ENCODE assay signal across 5 worm cellular contexts in the genomic region with DNA sequence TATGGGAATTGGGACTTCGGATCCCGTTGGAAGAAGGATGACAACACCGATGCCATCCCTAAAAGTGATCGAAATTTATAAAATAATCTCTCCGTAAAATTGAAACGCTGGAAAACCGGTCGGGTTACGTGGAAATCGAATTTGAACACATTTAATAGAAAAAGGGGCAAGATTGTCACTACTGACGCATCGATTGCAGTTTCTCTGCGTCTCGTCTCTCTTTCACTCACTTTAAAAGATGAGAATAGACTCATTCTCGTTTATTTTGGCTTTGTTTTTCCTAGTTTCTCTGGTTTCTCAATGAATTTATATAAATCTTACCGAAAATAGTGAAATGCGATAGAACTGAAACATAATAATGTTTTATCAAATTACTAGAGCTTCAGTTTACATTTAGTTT.
A peak's percentile ranks its signal among the peaks of the same experiment; 100 is the strongest.
TF ChIP-seq lines count a peak whose summit lies in the region.

TSS of gene scyl-1 (minus strand) at position 56 of the 400 bp plus-strand sequence.

TF ChIP-seq in whole organism, L1 larva, 84 proteins besides CTCF, POLR2A, EP300 and RAD21 (continues in another document):
- TF ChIP-seq dsc-1 (tag; optimal IDR thresholded peaks at IDR 0.05; lab: Kevin White, UChicago) (peak; percentile 66), lin-14 (GFP tag; optimal IDR thresholded peaks at IDR 0.05; lab: Kevin White, UChicago) (peak; percentile 90), alr-1 (tag; optimal IDR thresholded peaks at IDR 0.05; lab: Kevin White, UChicago; ENCODE audit: borderline replicate concordance) (no peak), unc-30 (tag; optimal IDR thresholded peaks at IDR 0.05; lab: Kevin White, UChicago) (no peak), lir-3 (tag; optimal IDR thresholded peaks at IDR 0.05; lab: Kevin White, UChicago; ENCODE audit: poor library complexity) (peak; percentile 25), sptf-1 (tag; optimal IDR thresholded peaks at IDR 0.05; lab: Kevin White, UChicago) (no peak), nhr-237 (tag; optimal IDR thresholded peaks at IDR 0.05; lab: Kevin White, UChicago) (peak; percentile 27), lsy-2 (tag; optimal IDR thresholded peaks at IDR 0.05; lab: Kevin White, UChicago) (peak; percentile 85 to 90), zip-4 (GFP tag; optimal IDR thresholded peaks at IDR 0.05; lab: Kevin White, UChicago) (peak; percentile 3), mab-9 (GFP tag; IDR thresholded peaks at IDR 0.05; lab: Robert Waterston, UW) (no peak), ztf-4 (tag; optimal IDR thresholded peaks at IDR 0.05; lab: Kevin White, UChicago) (peak; percentile 52), ets-5 (GFP tag; IDR thresholded peaks at IDR 0.05; lab: Robert Waterston, UW) (no peak), irx-1 (tag; optimal IDR thresholded peaks at IDR 0.05; lab: Kevin White, UChicago) (peak; percentile 39), tbx-2 (tag; optimal IDR thresholded peaks at IDR 0.05; lab: Kevin White, UChicago) (peak; percentile 87), isw-1 (GFP tag; IDR thresholded peaks at IDR 0.05; lab: Robert Waterston, UW) (peak; percentile 30; the same call in 1 of the 2 replicates), zag-1 (tag; optimal IDR thresholded peaks at IDR 0.05; lab: Kevin White, UChicago) (no peak), pax-3 (tag; optimal IDR thresholded peaks at IDR 0.05; lab: Kevin White, UChicago) (peak; percentile 63)

TF ChIP-seq in whole organism, L3 larva, 47 proteins besides CTCF, POLR2A, EP300 and RAD21 (continues in another document):
- TF ChIP-seq mdl-1 (tag; optimal IDR thresholded peaks at IDR 0.05; lab: Kevin White, UChicago) (no peak), elt-3 (tag; optimal IDR thresholded peaks at IDR 0.05; lab: Kevin White, UChicago) (no peak), egl-5 (tag; optimal IDR thresholded peaks at IDR 0.05; lab: Kevin White, UChicago) (no peak), nhr-43 (tag; optimal IDR thresholded peaks at IDR 0.05; lab: Kevin White, UChicago; ENCODE audit: poor library complexity, severe bottlenecking) (peak; percentile 91), elt-2 (tag; optimal IDR thresholded peaks at IDR 0.05; lab: Kevin White, UChicago) (peak; percentile 45), elt-1 (tag; optimal IDR thresholded peaks at IDR 0.05; lab: Kevin White, UChicago) (peak; percentile 18), pqm-1 (tag; optimal IDR thresholded peaks at IDR 0.05; lab: Kevin White, UChicago) (peak; percentile 20), eor-1 (tag; optimal IDR thresholded peaks at IDR 0.05; lab: Kevin White, UChicago) (no peak), fos-1 (tag; optimal IDR thresholded peaks at IDR 0.05; lab: Kevin White, UChicago) (no peak), tbx-2 (tag; optimal IDR thresholded peaks at IDR 0.05; lab: Kevin White, UChicago) (peak; percentile 48), aly-2 (tag; optimal IDR thresholded peaks at IDR 0.05; lab: Kevin White, UChicago) (no peak), snpc-4 (tag; optimal IDR thresholded peaks at IDR 0.05; lab: Kevin White, UChicago) (peak; percentile 45), zag-1 (tag; optimal IDR thresholded peaks at IDR 0.05; lab: Kevin White, UChicago) (no peak), sea-2 (GFP tag; optimal IDR thresholded peaks at IDR 0.05; lab: Kevin White, UChicago) (no peak), unc-62 (GFP tag; optimal IDR thresholded peaks at IDR 0.05; lab: Kevin White, UChicago) (no peak), ceh-28 (tag; optimal IDR thresholded peaks at IDR 0.05; lab: Kevin White, UChicago) (peak; percentile 62), egl-27 (tag; optimal IDR thresholded peaks at IDR 0.05; lab: Kevin White, UChicago) (peak; percentile 13), pha-4 (tag; optimal IDR thresholded peaks at IDR 0.05; lab: Kevin White, UChicago) (peak; percentile 75)

TF ChIP-seq in whole organism, early embryonic, 17 proteins besides CTCF, POLR2A, EP300 and RAD21:
- TF ChIP-seq ets-7 (tag; optimal IDR thresholded peaks at IDR 0.05; lab: Kevin White, UChicago): no peak
- TF ChIP-seq tbx-37 (GFP tag; conservative IDR thresholded peaks at IDR 0.05; lab: Robert Waterston, UW): 0 out of 2 replicates have a peak, but pooled peaks have one; percentile 16
- TF ChIP-seq hnd-1 (tag; optimal IDR thresholded peaks at IDR 0.05; lab: Kevin White, UChicago): no peak
- TF ChIP-seq ceh-36 (tag; optimal IDR thresholded peaks at IDR 0.05; lab: Kevin White, UChicago): no peak
- TF ChIP-seq ceh-13 (GFP tag; optimal IDR thresholded peaks at IDR 0.05; lab: Kevin White, UChicago): no peak
- no peak for TF ChIP-seq B0310.2 (tag; optimal IDR thresholded peaks at IDR 0.05; lab: Kevin White, UChicago)
- no peak for TF ChIP-seq hmbx-1 (tag; optimal IDR thresholded peaks at IDR 0.05; lab: Kevin White, UChicago)
- peak; percentile 31; the same call in 1 of the 2 replicates for TF ChIP-seq flt-1 (GFP tag; IDR thresholded peaks at IDR 0.05; lab: Robert Waterston, UW)
- TF ChIP-seq tra-4 (tag; optimal IDR thresholded peaks at IDR 0.05; lab: Kevin White, UChicago): no peak
- no peak for TF ChIP-seq hmg-4 (GFP tag; optimal IDR thresholded peaks at IDR 0.05; lab: Kevin White, UChicago)
- no peak for TF ChIP-seq ama-1 (optimal IDR thresholded peaks at IDR 0.05; lab: Kevin White, UChicago)
- peak; percentile 11 for TF ChIP-seq F13C5.2 (tag; optimal IDR thresholded peaks at IDR 0.05; lab: Kevin White, UChicago)
TF ChIP-seq in whole organism, early embryonic: peak in this region for 3.

TF ChIP-seq in whole organism, midembryonic, 9 proteins besides CTCF, POLR2A, EP300 and RAD21:
- TF ChIP-seq cog-1 (tag; optimal IDR thresholded peaks at IDR 0.05; lab: Kevin White, UChicago): no peak
- TF ChIP-seq ztf-23 (GFP tag; IDR thresholded peaks at IDR 0.05; lab: Robert Waterston, UW): 0 out of 2 replicates have a peak, but pooled peaks have one; percentile 63
- TF ChIP-seq ztf-29 (GFP tag; IDR thresholded peaks at IDR 0.05; lab: Robert Waterston, UW): no peak
- TF ChIP-seq tab-1 (GFP tag; IDR thresholded peaks at IDR 0.05; lab: Robert Waterston, UW): 0 out of 2 replicates have a peak, but pooled peaks have one; percentile 44
- peak; percentile 35; the same call in 1 of the 2 replicates for TF ChIP-seq flt-1 (GFP tag; IDR thresholded peaks at IDR 0.05; lab: Robert Waterston, UW)
- TF ChIP-seq med-1 (GFP tag; optimal IDR thresholded peaks at IDR 0.05; lab: Kevin White, UChicago; ENCODE audit: insufficient read depth): peak; percentile 40
- TF ChIP-seq ref-1 (GFP tag; conservative IDR thresholded peaks at IDR 0.05; lab: Robert Waterston, UW): no peak
- peak; percentile 25; the same call in 1 of the 2 replicates for TF ChIP-seq T22C8.4 (GFP tag; IDR thresholded peaks at IDR 0.05; lab: Robert Waterston, UW)
- no peak for TF ChIP-seq klf-2 (GFP tag; conservative IDR thresholded peaks at IDR 0.05; lab: Robert Waterston, UW)

TF ChIP-seq in whole organism, young adult, 124 proteins besides CTCF, POLR2A, EP300 and RAD21 (continues in another document):
- no peak for TF ChIP-seq D2030.7 (GFP tag; IDR thresholded peaks at IDR 0.05; lab: Robert Waterston, UW)
- peak; percentile 27 for TF ChIP-seq ceh-27 (GFP tag; optimal IDR thresholded peaks at IDR 0.05; lab: Kevin White, UChicago)
- no peak for TF ChIP-seq B0019.2 (GFP tag; conservative IDR thresholded peaks at IDR 0.05; lab: Robert Waterston, UW)
- peak; percentile 62 for TF ChIP-seq lin-54 (GFP tag; optimal IDR thresholded peaks at IDR 0.05; lab: Kevin White, UChicago)
- no peak for TF ChIP-seq ztf-6 (GFP tag; IDR thresholded peaks at IDR 0.05; lab: Robert Waterston, UW)
- no peak for TF ChIP-seq mes-4 (tag; optimal IDR thresholded peaks at IDR 0.05; lab: Kevin White, UChicago)
- TF ChIP-seq ekl-4 (GFP tag; IDR thresholded peaks at IDR 0.05; lab: Robert Waterston, UW): 0 out of 2 replicates have a peak, but pooled peaks have one; percentile 48
- TF ChIP-seq attf-3 (GFP tag; conservative IDR thresholded peaks at IDR 0.05; lab: Robert Waterston, UW): peak; percentile 37; the same call in 1 of the 2 replicates
- no peak for TF ChIP-seq K11D2.4 (GFP tag; IDR thresholded peaks at IDR 0.05; lab: Robert Waterston, UW)
- TF ChIP-seq C06A6.2 (GFP tag; conservative IDR thresholded peaks at IDR 0.05; lab: Robert Waterston, UW): no peak
- no peak for TF ChIP-seq mel-28 (tag; optimal IDR thresholded peaks at IDR 0.05; lab: Kevin White, UChicago; ENCODE audit: borderline replicate concordance)
- TF ChIP-seq him-1 (tag; optimal IDR thresholded peaks at IDR 0.05; lab: Kevin White, UChicago): no peak
- no peak for TF ChIP-seq ceh-100 (GFP tag; IDR thresholded peaks at IDR 0.05; lab: Robert Waterston, UW)
- TF ChIP-seq Y95B8A.8 (GFP tag; IDR thresholded peaks at IDR 0.05; lab: Robert Waterston, UW): no peak
- peak; percentile 63 for TF ChIP-seq ZK185.1 (tag; optimal IDR thresholded peaks at IDR 0.05; lab: Kevin White, UChicago; ENCODE audit: poor library complexity, severe bottlenecking)
- peak; percentile 63; the same call in 1 of the 2 replicates for TF ChIP-seq nfyb-1 (GFP tag; IDR thresholded peaks at IDR 0.05; lab: Robert Waterston, UW)
- TF ChIP-seq egl-44 (GFP tag; IDR thresholded peaks at IDR 0.05; lab: Robert Waterston, UW): no peak
- peak; percentile 61; the same call in 1 of the 2 replicates for TF ChIP-seq pbrm-1 (GFP tag; IDR thresholded peaks at IDR 0.05; lab: Robert Waterston, UW)
- TF ChIP-seq Y67H2A.10 (GFP tag; conservative IDR thresholded peaks at IDR 0.05; lab: Robert Waterston, UW): no peak
- no peak for TF ChIP-seq snpc-1.3 (tag; optimal IDR thresholded peaks at IDR 0.05; lab: Kevin White, UChicago; ENCODE audit: insufficient read depth)
- no peak for TF ChIP-seq nhr-27 (tag; optimal IDR thresholded peaks at IDR 0.05; lab: Kevin White, UChicago)
- TF ChIP-seq snpc-1.1 (tag; optimal IDR thresholded peaks at IDR 0.05; lab: Kevin White, UChicago; ENCODE audit: insufficient read depth): no peak
- peak; percentile 78 for TF ChIP-seq lin-40 (tag; optimal IDR thresholded peaks at IDR 0.05; lab: Kevin White, UChicago)
- TF ChIP-seq Y53G8AR.9 (GFP tag; conservative IDR thresholded peaks at IDR 0.05; lab: Robert Waterston, UW): 0 out of 2 replicates have a peak, but pooled peaks have one; percentile 55
- TF ChIP-seq nhr-179 (tag; optimal IDR thresholded peaks at IDR 0.05; lab: Kevin White, UChicago): no peak
- TF ChIP-seq ccch-3 (GFP tag; optimal IDR thresholded peaks at IDR 0.05; lab: Kevin White, UChicago): no peak
- no peak for TF ChIP-seq snpc-3.4 (tag; optimal IDR thresholded peaks at IDR 0.05; lab: Kevin White, UChicago)
- peak; percentile 65 for TF ChIP-seq mcd-1 (GFP tag; IDR thresholded peaks at IDR 0.05; lab: Robert Waterston, UW)
- no peak for TF ChIP-seq snpc-4 (GFP tag; optimal IDR thresholded peaks at IDR 0.05; lab: Kevin White, UChicago)
- peak in 3 of 4 experiments; percentile 27 to 54 (median 31) for TF ChIP-seq snpc-4 (tag; optimal IDR thresholded peaks at IDR 0.05; lab: Kevin White, UChicago)
- TF ChIP-seq F23B12.7 (tag; optimal IDR thresholded peaks at IDR 0.05; lab: Kevin White, UChicago; ENCODE audit: insufficient read depth): peak; percentile 7
- TF ChIP-seq zim-3 (tag; optimal IDR thresholded peaks at IDR 0.05; lab: Kevin White, UChicago): no peak
- TF ChIP-seq tlf-1 (GFP tag; optimal IDR thresholded peaks at IDR 0.05; lab: Kevin White, UChicago): no peak
- TF ChIP-seq nhr-80 (tag; optimal IDR thresholded peaks at IDR 0.05; lab: Kevin White, UChicago): peak; percentile 29

Comparison
In these comparisons a context has a peak if more than half of its experiments do, and no peak if none do; other contexts are left out.
1. Of the 8 proteins assayed by ChIP-seq in both whole organism, young adult and whole organism, L1 larva: peak only in whole organism, young adult: none; only in whole organism, L1 larva: dpl-1, efl-1, nhr-90 and unc-130; in both: snpc-4; in neither: 2; mixed calls (peak in some experiments, not most) for 1.